Fruit fly (Drosophila melanogaster) whole organism, embryonic: ENCODE results near the gene CG6652.

Experiments
- Atf6 ChIP-seq: fragments of 200-800 bp; sonication (Bioruptor generic); IDR thresholded peaks from 2 replicates; pipeline ENCODE4 v1.3.6; 2022; ENCODE audit warnings: missing biosample characterization, missing genetic modification characterization
- Awh ChIP-seq: fragments of 200-800 bp; sonication (Bioruptor generic); IDR thresholded peaks from 2 replicates; pipeline ENCODE4, ENCODE4 v1.3.6; 2022; ENCODE audit warnings: missing biosample characterization, missing genetic modification characterization
- BEAF-32 ChIP-seq: fragments of 200-800 bp; sonication (Bioruptor generic); optimal IDR thresholded peaks from 3 replicates; lab custom pipeline; 2017; ENCODE audit warnings: missing biosample characterization, missing genetic modification characterization, mild to moderate bottlenecking, moderate library complexity, missing genetic modification reagents
- CG10959 ChIP-seq: fragments of 200-800 bp; sonication (Bioruptor generic); IDR thresholded peaks from 2 replicates; pipeline ENCODE4 v1.3.6; 2022; ENCODE audit warnings: missing biosample characterization, missing genetic modification characterization
- CG11560 ChIP-seq: fragments of 200-800 bp; sonication (Bioruptor generic); IDR thresholded peaks from 3 replicates; pipeline ENCODE4 v1.3.6; 2022; ENCODE audit warnings: missing biosample characterization, missing genetic modification characterization
- CG12744 ChIP-seq: fragments of 200-800 bp; sonication (Bioruptor generic); optimal IDR thresholded peaks from 2 replicates; lab custom pipeline; 2016; ENCODE audit warnings: missing biosample characterization, missing genetic modification characterization
- CG13296 ChIP-seq: fragments of 200-800 bp; sonication (Bioruptor generic); optimal IDR thresholded peaks from 3 replicates; lab custom pipeline; 2018; ENCODE audit warnings: missing biosample characterization, mild to moderate bottlenecking, missing genetic modification characterization
- CG13424 ChIP-seq: fragments of 200-800 bp; sonication (Bioruptor generic); optimal IDR thresholded peaks from 2 replicates; lab custom pipeline; 2019; ENCODE audit warnings: missing biosample characterization, mild to moderate bottlenecking, missing genetic modification characterization, moderate library complexity
- CG14014 ChIP-seq: fragments of 200-800 bp; sonication (Bioruptor generic); IDR thresholded peaks from 2 replicates; pipeline ENCODE4 v1.3.6; 2022; ENCODE audit warnings: missing biosample characterization, missing genetic modification characterization
- CG14710 ChIP-seq: fragments of 200-800 bp; sonication (Bioruptor generic); optimal IDR thresholded peaks from 3 replicates; lab custom pipeline; 2019; ENCODE audit warnings: missing biosample characterization, mild to moderate bottlenecking, missing genetic modification characterization, moderate library complexity
- CG18619 ChIP-seq: fragments of 200-800 bp; sonication (Bioruptor generic); optimal IDR thresholded peaks from 3 replicates; lab custom pipeline; 2017; ENCODE audit warnings: missing biosample characterization, mild to moderate bottlenecking, missing genetic modification characterization
- CG30431 ChIP-seq: fragments of 200-800 bp; sonication (Bioruptor generic); optimal IDR thresholded peaks from 2 replicates; lab custom pipeline; 2017; ENCODE audit warnings: missing biosample characterization, missing genetic modification characterization
- CG31441 ChIP-seq: fragments of 200-800 bp; sonication (Bioruptor generic); IDR thresholded peaks from 2 replicates; pipeline ENCODE4 v1.3.6; 2022; ENCODE audit warnings: missing biosample characterization, missing genetic modification characterization
- CG34224 ChIP-seq: fragments of 200-800 bp; sonication (Bioruptor generic); IDR thresholded peaks from 3 replicates; pipeline ENCODE4 v1.3.6; 2022; ENCODE audit warnings: missing biosample characterization, missing genetic modification characterization; ENCODE audit not compliant: partially characterized antibody
- CG6272 ChIP-seq: fragments of 200-800 bp; sonication (Bioruptor generic); IDR thresholded peaks from 2 replicates; pipeline ENCODE4 v1.3.6; 2022; ENCODE audit warnings: missing biosample characterization, missing genetic modification characterization
- CG7556 ChIP-seq: fragments of 200-800 bp; sonication (Bioruptor generic); optimal IDR thresholded peaks from 2 replicates; lab custom pipeline; 2017; ENCODE audit warnings: missing biosample characterization, mild to moderate bottlenecking, missing genetic modification characterization
- CG7928 ChIP-seq: fragments of 200-800 bp; sonication (Bioruptor generic); optimal IDR thresholded peaks from 2 replicates; lab custom pipeline; 2017; ENCODE audit warnings: missing biosample characterization, mild to moderate bottlenecking, missing genetic modification characterization
- CG8944 ChIP-seq: fragments of 200-800 bp; sonication (Bioruptor generic); optimal IDR thresholded peaks from 3 replicates; lab custom pipeline; 2016; ENCODE audit warnings: missing biosample characterization, missing genetic modification characterization
- CG9727 ChIP-seq: fragments of 200-800 bp; sonication (Bioruptor generic); optimal IDR thresholded peaks from 3 replicates; lab custom pipeline; 2017; ENCODE audit warnings: missing biosample characterization, mild to moderate bottlenecking, missing genetic modification characterization
- CHES-1-like ChIP-seq: fragments of 200-800 bp; sonication (Bioruptor generic); optimal IDR thresholded peaks from 2 replicates; lab custom pipeline; 2016; ENCODE audit warnings: missing biosample characterization, missing genetic modification characterization
- D19A ChIP-seq: fragments of 200-800 bp; optimal IDR thresholded peaks from 3 replicates; lab custom pipeline; 2019; ENCODE audit warnings: missing biosample characterization, mild to moderate bottlenecking, missing genetic modification characterization, moderate library complexity
- Hand ChIP-seq: fragments of 200-800 bp; sonication (Bioruptor generic); optimal IDR thresholded peaks from 2 replicates; lab custom pipeline; 2017; ENCODE audit warnings: mild to moderate bottlenecking, missing biosample characterization, missing genetic modification reagents, missing genetic modification characterization
- HmgZ ChIP-seq: fragments of 200-800 bp; sonication (Bioruptor generic); optimal IDR thresholded peaks from 2 replicates; lab custom pipeline; 2018; ENCODE audit warnings: missing biosample characterization, mild to moderate bottlenecking, missing genetic modification characterization
- Hr3 ChIP-seq: fragments of 200-800 bp; sonication (Bioruptor generic); optimal IDR thresholded peaks from 3 replicates; lab custom pipeline; 2016; ENCODE audit warnings: missing biosample characterization, missing genetic modification characterization
- Hr39 ChIP-seq: fragments of >200 bp; optimal IDR thresholded peaks from 2 replicates; lab custom pipeline; 2017
- Lpt ChIP-seq: fragments of >200 bp; optimal IDR thresholded peaks from 2 replicates; lab custom pipeline; 2018; ENCODE audit warnings: missing biosample characterization, missing genetic modification characterization
- Med ChIP-seq: fragments of 200-800 bp; sonication (Bioruptor generic); peaks from one replicate; lab custom pipeline; 2016; ENCODE audit warnings: missing biosample characterization, missing genetic modification characterization, mild to moderate bottlenecking, inconsistent platforms, moderate library complexity
- NC2α ChIP-seq: fragments of 200-800 bp; sonication (Bioruptor generic); optimal IDR thresholded peaks from 2 replicates; lab custom pipeline; 2016; ENCODE audit warnings: missing biosample characterization, missing genetic modification characterization
- Nf-YC ChIP-seq: fragments of 200-800 bp; optimal IDR thresholded peaks from 3 replicates; lab custom pipeline; 2019; ENCODE audit warnings: missing biosample characterization, mild to moderate bottlenecking, missing genetic modification characterization, moderate library complexity
- Oli ChIP-seq: fragments of 200-800 bp; sonication (Bioruptor generic); optimal IDR thresholded peaks from 2 replicates; lab custom pipeline; 2018; ENCODE audit warnings: missing biosample characterization, mild to moderate bottlenecking, missing genetic modification characterization, moderate library complexity
- Opbp ChIP-seq: fragments of 200-800 bp; sonication (Bioruptor generic); IDR thresholded peaks from 3 replicates; pipeline ENCODE4 v1.3.6; 2022; ENCODE audit warnings: missing biosample characterization, missing genetic modification characterization; ENCODE audit not compliant: partially characterized antibody
- Rx ChIP-seq: fragments of 200-800 bp; sonication (Bioruptor generic); IDR thresholded peaks from 2 replicates; pipeline ENCODE4 v1.3.6; 2022; ENCODE audit warnings: missing biosample characterization, missing genetic modification characterization
- TFAM ChIP-seq: fragments of 200-800 bp; sonication (Bioruptor generic); optimal IDR thresholded peaks from 2 replicates; lab custom pipeline; 2017; ENCODE audit warnings: missing biosample characterization, missing genetic modification characterization, inconsistent platforms
- ap ChIP-seq: fragments of 200-800 bp; sonication (Bioruptor generic); IDR thresholded peaks from 2 replicates; pipeline ENCODE4 v1.3.6; 2022; ENCODE audit warnings: missing biosample characterization, missing genetic modification characterization
- danr ChIP-seq: fragments of 200-800 bp; sonication (Bioruptor generic); IDR thresholded peaks from 2 replicates; pipeline ENCODE4 v1.3.6; 2022; ENCODE audit warnings: missing biosample characterization, missing genetic modification characterization
- dm ChIP-seq: fragments of 200-800 bp; sonication (Bioruptor generic); optimal IDR thresholded peaks from 3 replicates; lab custom pipeline; 2016; ENCODE audit warnings: missing biosample characterization, missing genetic modification characterization
- dmrt11E ChIP-seq: fragments of 200-800 bp; sonication (Bioruptor generic); optimal IDR thresholded peaks from 3 replicates; lab custom pipeline; 2018; ENCODE audit warnings: missing biosample characterization, mild to moderate bottlenecking, missing genetic modification characterization, moderate library complexity
- emc ChIP-seq: fragments of 200-800 bp; sonication (Bioruptor generic); optimal IDR thresholded peaks from 2 replicates; lab custom pipeline; 2016; ENCODE audit warnings: missing biosample characterization, missing genetic modification characterization
- gcm2 ChIP-seq: fragments of 200-800 bp; sonication (Bioruptor generic); optimal IDR thresholded peaks from 2 replicates; lab custom pipeline; 2016; ENCODE audit warnings: missing biosample characterization, missing genetic modification characterization
- ken ChIP-seq: fragments of 200-800 bp; sonication (Bioruptor generic); IDR thresholded peaks from 3 replicates; pipeline ENCODE4 v1.3.6; 2022; ENCODE audit warnings: missing biosample characterization, missing genetic modification characterization
- nau ChIP-seq: fragments of 200-800 bp; sonication (Bioruptor generic); optimal IDR thresholded peaks from 3 replicates; lab custom pipeline; 2017; ENCODE audit warnings: missing biosample characterization, mild to moderate bottlenecking, missing genetic modification characterization, missing genetic modification reagents
- pfk ChIP-seq: fragments of 200-800 bp; sonication (Bioruptor generic); optimal IDR thresholded peaks from 2 replicates; lab custom pipeline; 2018; ENCODE audit warnings: missing biosample characterization, mild to moderate bottlenecking, missing genetic modification characterization, moderate library complexity
- pita ChIP-seq: fragments of 200-800 bp; sonication (Bioruptor generic); optimal IDR thresholded peaks from 2 replicates; lab custom pipeline; 2017; ENCODE audit warnings: missing biosample characterization, mild to moderate bottlenecking, missing genetic modification characterization
- rib ChIP-seq: fragments of 200-800 bp; sonication (Bioruptor generic); IDR thresholded peaks from 2 replicates; pipeline ENCODE4 v1.3.6; 2022; ENCODE audit warnings: missing biosample characterization, missing genetic modification characterization
- sd ChIP-seq: fragments of 200-800 bp; sonication (Bioruptor generic); optimal IDR thresholded peaks from 3 replicates; lab custom pipeline; 2018; ENCODE audit warnings: missing biosample characterization, mild to moderate bottlenecking, missing genetic modification characterization, moderate library complexity
- sens ChIP-seq: fragments of 200-800 bp; sonication (Bioruptor generic); peaks from one replicate; lab custom pipeline; 2016; ENCODE audit warnings: missing biosample characterization, missing genetic modification characterization
- sim ChIP-seq: fragments of 200-800 bp; sonication (Bioruptor generic); IDR thresholded peaks from 2 replicates; pipeline ENCODE4 v1.3.6; 2022; ENCODE audit warnings: missing biosample characterization, missing genetic modification characterization
- ssp ChIP-seq: fragments of 200-800 bp; sonication (Bioruptor generic); IDR thresholded peaks from 2 replicates; pipeline ENCODE4 v1.3.6; 2022; ENCODE audit warnings: missing biosample characterization, missing genetic modification characterization
- stwl ChIP-seq: fragments of 200-800 bp; sonication (Bioruptor generic); optimal IDR thresholded peaks from 3 replicates; lab custom pipeline; 2018; ENCODE audit warnings: missing biosample characterization, mild to moderate bottlenecking, missing genetic modification characterization, moderate library complexity
- z ChIP-seq: fragments of 200-800 bp; sonication (Bioruptor generic); IDR thresholded peaks from 3 replicates; pipeline ENCODE4 v1.3.6; 2022; ENCODE audit warnings: missing biosample characterization, missing genetic modification characterization

CG6652 gene

DNA sequence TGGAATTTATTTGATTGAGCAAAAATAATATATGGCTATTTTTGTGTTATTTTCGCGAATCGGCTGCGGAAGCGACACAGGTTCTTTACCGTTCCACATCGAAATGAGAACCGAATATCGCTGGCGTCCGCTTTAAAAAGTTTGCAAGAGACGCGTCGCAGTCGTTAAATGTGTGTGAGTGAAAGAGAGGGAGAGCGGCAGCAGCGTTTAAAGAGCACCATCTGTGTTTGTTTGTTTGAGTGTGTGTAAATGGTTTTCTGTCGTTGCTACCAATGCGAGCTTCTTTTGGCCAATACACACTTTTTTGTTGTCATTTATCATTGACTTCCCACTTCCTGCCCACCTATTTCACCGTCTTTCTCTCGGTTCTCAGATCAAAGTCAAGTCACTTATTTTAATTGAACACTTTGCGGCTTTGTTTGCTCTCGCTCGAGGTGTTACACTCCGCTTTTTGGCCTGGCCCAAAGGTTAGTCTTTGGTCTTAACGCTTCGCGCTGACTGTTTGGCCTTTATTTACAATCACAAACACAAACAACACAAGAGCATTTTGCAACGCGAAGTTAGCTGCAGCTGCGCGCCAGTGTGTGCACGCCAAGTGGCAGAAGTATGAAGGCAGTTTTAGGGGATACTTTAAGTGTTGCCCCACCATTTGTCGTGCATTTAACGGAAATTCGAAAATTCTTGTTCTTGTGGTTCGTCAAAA is 10.5 kb downstream of the CG6652 start, which contains the start of gene CG3764 (continued):
- TF ChIP-seq CG18619 (GFP tag; lab: Kevin White, UChicago): peak; percentile 77
- peak; percentile 92 for TF ChIP-seq CHES-1-like (GFP tag; lab: Kevin White, UChicago)
- peak; percentile 82; the same call in 2 of the 3 replicates for TF ChIP-seq ken (GFP tag; lab: Robert Waterston, UW)
- peak; percentile 50 for TF ChIP-seq CG8944
- TF ChIP-seq Oli: peak; percentile 43
- TF ChIP-seq dmrt11E (tag; lab: Kevin White, UChicago): peak; percentile 44
- peak; percentile 36 for TF ChIP-seq gcm2 (GFP tag; lab: Kevin White, UChicago)
- TF ChIP-seq CG14710 (tag; lab: Kevin White, UChicago): peak; percentile 100
- TF ChIP-seq pita (GFP tag; lab: Kevin White, UChicago): no peak
- peak; percentile 71; the same call in 1 of the 2 replicates for TF ChIP-seq CG14014
- peak; percentile 20 for TF ChIP-seq CG12744 (GFP tag; lab: Kevin White, UChicago)
- TF ChIP-seq CG13296: peak; percentile 89
- TF ChIP-seq CG7556 (GFP tag; lab: Kevin White, UChicago): peak; percentile 59
- TF ChIP-seq D19A (tag; lab: Kevin White, UChicago): peak; percentile 47
- peak; percentile 63 for TF ChIP-seq dm (GFP tag; lab: Kevin White, UChicago)
- no peak for TF ChIP-seq ap (GFP tag; lab: Robert Waterston, UW)
- TF ChIP-seq Hand (GFP tag; lab: Kevin White, UChicago): peak; percentile 67
- peak; percentile 45; the same call in 1 of the 3 replicates for TF ChIP-seq z (GFP tag; lab: Robert Waterston, UW)
- no peak for TF ChIP-seq Hr39 (lab: Kevin White, UChicago)
- TF ChIP-seq nau (GFP tag; lab: Kevin White, UChicago): no peak
- peak; percentile 100 for TF ChIP-seq Opbp (GFP tag; lab: Robert Waterston, UW)
- TF ChIP-seq danr (GFP tag; lab: Robert Waterston, UW): peak; percentile 42; the same call in 1 of the 2 replicates
- no peak for TF ChIP-seq Lpt (GFP tag; lab: Kevin White, UChicago)
- peak; percentile 65 for TF ChIP-seq Rx
- peak; percentile 53 for TF ChIP-seq NC2α (GFP tag; lab: Kevin White, UChicago)
- TF ChIP-seq ssp (GFP tag; lab: Robert Waterston, UW): no peak
- TF ChIP-seq CG31441: peak; percentile 63
- TF ChIP-seq sim (GFP tag; lab: Robert Waterston, UW): no peak
- TF ChIP-seq CG9727: peak; percentile 84
- TF ChIP-seq Hr3 (GFP tag; lab: Kevin White, UChicago): no peak
- peak; percentile 25; the same call in 1 of the 2 replicates for TF ChIP-seq CG10959 (GFP tag; lab: Robert Waterston, UW)
- TF ChIP-seq Atf6 (GFP tag; lab: Robert Waterston, UW): 0 out of 2 replicates have a peak, but pooled peaks have one; percentile 53
- peak; percentile 71 for TF ChIP-seq TFAM (GFP tag; lab: Kevin White, UChicago)
- TF ChIP-seq CG34224: no peak
- TF ChIP-seq sd: peak; percentile 52
- TF ChIP-seq rib (GFP tag; lab: Robert Waterston, UW): peak; percentile 94
- no peak for TF ChIP-seq CG11560 (tag; lab: Robert Waterston, UW)
- peak; percentile 31; the same call in 1 of the 2 replicates for TF ChIP-seq CG6272 (GFP tag; lab: Robert Waterston, UW)
- peak; percentile 31 for TF ChIP-seq CG30431 (GFP tag; lab: Kevin White, UChicago)
- TF ChIP-seq stwl: peak; percentile 88
- TF ChIP-seq Awh (GFP tag; lab: Robert Waterston, UW): peak; percentile 76
- peak; percentile 76 for TF ChIP-seq CG13424 (tag; lab: Kevin White, UChicago)
- TF ChIP-seq pfk: peak; percentile 74
- peak; percentile 94 for TF ChIP-seq sens (GFP tag; lab: Kevin White, UChicago)
- TF ChIP-seq BEAF-32 (GFP tag; lab: Kevin White, UChicago): peak; percentile 46
- peak; percentile 71 for TF ChIP-seq emc (GFP tag; lab: Kevin White, UChicago)
- peak; percentile 98 for TF ChIP-seq Med (GFP tag; lab: Kevin White, UChicago)
- peak; percentile 90 for TF ChIP-seq HmgZ
- peak; percentile 78 for TF ChIP-seq Nf-YC
- peak; percentile 50 for TF ChIP-seq CG7928 (GFP tag; lab: Kevin White, UChicago)
